Fruit fly (Drosophila melanogaster): ENCODE measurements around the gene CG15449.
A peak's percentile ranks its signal among the peaks of the same experiment; 100 is the strongest.

The CG15449 gene

DNA sequence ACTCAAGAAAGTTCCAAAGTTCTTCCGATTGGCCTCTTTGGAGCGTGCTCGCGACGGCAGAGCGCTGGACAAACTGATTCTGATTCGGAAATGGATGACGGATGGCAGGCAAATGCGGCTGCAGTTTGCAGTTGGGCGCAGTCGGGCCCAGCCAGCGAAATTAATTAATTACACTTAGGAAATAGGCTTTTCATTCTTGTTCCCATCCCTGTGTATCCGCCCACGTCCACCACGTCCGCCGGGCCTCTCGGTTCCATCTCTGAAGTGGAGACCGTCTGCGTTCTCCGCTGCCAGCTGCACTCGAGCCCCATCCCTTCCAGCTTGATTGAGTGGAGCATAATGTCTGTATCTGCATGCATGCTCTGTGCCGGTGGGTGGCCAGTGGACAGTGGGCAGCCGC, at the start of gene CG15449:
Gene CG15449 (minus strand): TSS at position 101 of the 400 bp plus-strand sequence.
- TF ChIP-seq fd85E (GFP tag; optimal IDR thresholded peaks at IDR 0.05) = no peak
- TF ChIP-seq vri (GFP tag; optimal IDR thresholded peaks at IDR 0.05) = no peak
- TF ChIP-seq CG15336 (GFP tag; IDR thresholded peaks at IDR 0.05) = no peak
- TF ChIP-seq CG1621 (tag; optimal IDR thresholded peaks at IDR 0.05) = no peak
- TF ChIP-seq fkh (GFP tag; optimal IDR thresholded peaks at IDR 0.05) = no peak

DNA sequence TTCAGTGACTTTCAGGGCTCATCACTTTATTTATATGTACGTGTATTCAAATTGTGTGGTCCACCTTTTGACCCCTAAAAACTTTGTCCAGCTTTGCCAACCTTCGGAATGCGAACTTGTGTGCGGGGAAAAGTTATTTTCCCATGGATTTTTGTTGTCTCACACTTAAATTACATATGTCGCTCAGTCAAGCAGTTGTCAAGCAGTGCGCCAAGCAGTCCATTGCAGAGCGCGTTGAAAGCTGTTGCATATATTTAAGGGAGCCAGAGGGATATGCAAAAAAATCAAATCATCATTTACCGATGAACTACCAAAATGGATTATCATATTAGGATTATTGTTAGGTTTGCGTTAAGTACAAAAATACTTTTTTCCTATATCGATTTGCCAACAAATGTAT, 42.8 kb upstream of the CG15449 start:
- no peak for TF ChIP-seq CG6854 (GFP tag; optimal IDR thresholded peaks at IDR 0.05)
- TF ChIP-seq Hr38 (GFP tag; optimal IDR thresholded peaks at IDR 0.05) = no peak
- no peak for TF ChIP-seq CG15336 (GFP tag; IDR thresholded peaks at IDR 0.05)
- TF ChIP-seq CG10631 (GFP tag; optimal IDR thresholded peaks at IDR 0.05) = no peak
- no peak for TF ChIP-seq Sox102F (GFP tag; optimal IDR thresholded peaks at IDR 0.05)
- no peak for TF ChIP-seq Hr39 (GFP tag; optimal IDR thresholded peaks at IDR 0.05)
- no peak for TF ChIP-seq dsx (GFP tag; optimal IDR thresholded peaks at IDR 0.05; ENCODE audit: poor library complexity, severe bottlenecking)
- TF ChIP-seq spab (GFP tag; optimal IDR thresholded peaks at IDR 0.05) = no peak
- no peak for TF ChIP-seq net (GFP tag; optimal IDR thresholded peaks at IDR 0.05)
- no peak for TF ChIP-seq Blimp-1 (GFP tag; optimal IDR thresholded peaks at IDR 0.05)
- TF ChIP-seq CG9139 (GFP tag; optimal IDR thresholded peaks at IDR 0.05) = no peak
- TF ChIP-seq CG6808 (GFP tag; optimal IDR thresholded peaks at IDR 0.05) = no peak
- no peak for TF ChIP-seq CG3919 (GFP tag; optimal IDR thresholded peaks at IDR 0.05)
- no peak for TF ChIP-seq Gug (GFP tag; IDR thresholded peaks at IDR 0.05)
- TF ChIP-seq CG8319 (GFP tag; optimal IDR thresholded peaks at IDR 0.05) = no peak
- no peak for TF ChIP-seq CG6163 (GFP tag; IDR thresholded peaks at IDR 0.05)
- no peak for TF ChIP-seq Hr4 (GFP tag; optimal IDR thresholded peaks at IDR 0.05)
- TF ChIP-seq CG31627 (GFP tag; optimal IDR thresholded peaks at IDR 0.05) = no peak
- no peak for TF ChIP-seq CG16779 (tag; optimal IDR thresholded peaks at IDR 0.05)
- TF ChIP-seq CG6276 (GFP tag; optimal IDR thresholded peaks at IDR 0.05) = no peak

DNA sequence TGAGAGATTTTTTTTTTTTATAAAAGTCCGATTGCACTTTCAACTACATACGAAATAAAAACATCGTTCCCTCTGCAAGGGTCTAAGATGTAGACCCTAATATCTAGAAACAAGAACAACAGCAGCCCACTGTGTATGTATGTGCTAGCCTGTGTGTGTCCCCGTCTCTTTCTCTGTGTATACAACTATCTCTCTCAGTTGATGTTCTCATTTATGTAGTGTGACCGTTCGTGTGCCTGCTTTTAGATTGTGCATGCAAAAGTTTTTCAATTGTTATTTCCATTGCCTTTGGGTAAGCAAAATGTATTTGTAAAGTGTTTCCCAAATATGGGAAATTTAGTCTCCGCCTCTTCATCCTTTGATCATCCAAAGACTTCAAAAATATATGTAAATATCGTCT, 39.9 kb upstream of the CG15449 start:
- TF ChIP-seq esn (GFP tag; optimal IDR thresholded peaks at IDR 0.05) = no peak
- no peak for TF ChIP-seq Sox15 (GFP tag; optimal IDR thresholded peaks at IDR 0.05)
- no peak for TF ChIP-seq salr (GFP tag; optimal IDR thresholded peaks at IDR 0.05)
- no peak for TF ChIP-seq Gug (GFP tag; IDR thresholded peaks at IDR 0.05)
- no peak for TF ChIP-seq acj6 (GFP tag; optimal IDR thresholded peaks at IDR 0.05)
- no peak for TF ChIP-seq CG8119 (GFP tag; IDR thresholded peaks at IDR 0.05)

DNA sequence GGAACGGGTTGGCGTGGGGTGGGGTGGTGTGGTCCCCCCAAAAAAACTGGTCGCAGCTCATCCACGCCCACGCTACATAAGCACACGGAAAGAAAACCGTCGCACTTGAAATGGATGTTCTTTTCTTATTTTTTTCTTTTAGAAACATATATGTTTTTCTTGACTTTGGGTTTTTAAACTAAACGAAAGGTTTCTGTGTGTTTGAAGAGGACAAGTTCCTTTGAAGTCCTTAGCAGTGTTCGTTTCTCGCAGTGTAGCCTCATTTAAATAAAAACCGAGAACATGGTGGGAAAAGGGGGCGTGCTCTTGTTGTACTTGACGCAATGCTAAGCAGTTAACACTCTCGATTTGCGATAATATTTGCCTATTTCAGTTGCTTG, 33.9 kb upstream of the CG15449 start:
- TF ChIP-seq lz (GFP tag; optimal IDR thresholded peaks at IDR 0.05) (peak; percentile 65), Met (GFP tag; optimal IDR thresholded peaks at IDR 0.05) (peak; percentile 78), acj6 (GFP tag; optimal IDR thresholded peaks at IDR 0.05) (peak; percentile 62), achi (GFP tag; optimal IDR thresholded peaks at IDR 0.05) (peak; percentile 66), CG4318 (GFP tag; optimal IDR thresholded peaks at IDR 0.05) (peak; percentile 64), CG8632 (GFP tag; optimal IDR thresholded peaks at IDR 0.05) (peak; percentile 32), vri (GFP tag; optimal IDR thresholded peaks at IDR 0.05) (peak; percentile 31), Smox (GFP tag; optimal IDR thresholded peaks at IDR 0.05) (peak; percentile 67), CG6808 (GFP tag; optimal IDR thresholded peaks at IDR 0.05) (peak; percentile 5), Hr39 (GFP tag; optimal IDR thresholded peaks at IDR 0.05) (peak; percentile 73), salr (GFP tag; optimal IDR thresholded peaks at IDR 0.05) (peak; percentile 11 to 26), CG34406 (GFP tag; optimal IDR thresholded peaks at IDR 0.05) (peak; percentile 40), Eip75B (GFP tag; optimal IDR thresholded peaks at IDR 0.05) (peak; percentile 58), CG6792 (GFP tag; optimal IDR thresholded peaks at IDR 0.05) (peak; percentile 59), ss (GFP tag; optimal IDR thresholded peaks at IDR 0.05) (peak in 1 of 2 experiments; percentile 29), CG32006 (GFP tag; optimal IDR thresholded peaks at IDR 0.05) (peak; percentile 79), CG7368 (GFP tag; optimal IDR thresholded peaks at IDR 0.05) (peak; percentile 29), fd59A (GFP tag; optimal IDR thresholded peaks at IDR 0.05) (peak; percentile 11), Ets21C (GFP tag; optimal IDR thresholded peaks at IDR 0.05) (peak; percentile 63), CG9139 (GFP tag; optimal IDR thresholded peaks at IDR 0.05) (no peak), CG6276 (GFP tag; optimal IDR thresholded peaks at IDR 0.05) (peak; percentile 73), Sox102F (GFP tag; optimal IDR thresholded peaks at IDR 0.05) (peak; percentile 72), pdm3 (GFP tag; optimal IDR thresholded peaks at IDR 0.05) (peak; percentile 68), esn (GFP tag; optimal IDR thresholded peaks at IDR 0.05) (peak; percentile 71), topi (GFP tag; optimal IDR thresholded peaks at IDR 0.05) (peak; percentile 49), CG15336 (GFP tag; IDR thresholded peaks at IDR 0.05) (peak; percentile 83), CG6163 (GFP tag; IDR thresholded peaks at IDR 0.05) (peak; percentile 86), Hr4 (GFP tag; optimal IDR thresholded peaks at IDR 0.05) (peak; percentile 73), Sox15 (GFP tag; optimal IDR thresholded peaks at IDR 0.05) (peak; percentile 24)
